Worm (Caenorhabditis elegans): ENCODE data around the gene C03C10.2.

Gene C03C10.2

ce11 chrIII:4102039-4102438 lies 11.2 kb downstream of the C03C10.2 start:
- TF ChIP-seq npax-4 (tag; optimal IDR thresholded peaks at IDR 0.05): no peak
- TF ChIP-seq sox-4 (tag; optimal IDR thresholded peaks at IDR 0.05): no peak
- TF ChIP-seq rnt-1 (tag; optimal IDR thresholded peaks at IDR 0.05): no peak
- TF ChIP-seq ref-2 (tag; optimal IDR thresholded peaks at IDR 0.05): no peak
- no peak for TF ChIP-seq ceh-14 (tag; optimal IDR thresholded peaks at IDR 0.05)
- no peak for TF ChIP-seq tbx-2 (tag; optimal IDR thresholded peaks at IDR 0.05)
- TF ChIP-seq K02D7.2 (tag; optimal IDR thresholded peaks at IDR 0.05): no peak
- no peak for TF ChIP-seq ceh-2 (tag; optimal IDR thresholded peaks at IDR 0.05)
- TF ChIP-seq ceh-19 (GFP tag; optimal IDR thresholded peaks at IDR 0.05): no peak
- no peak for TF ChIP-seq zip-5 (tag; optimal IDR thresholded peaks at IDR 0.05)
- no peak for TF ChIP-seq sdc-2 (tag; optimal IDR thresholded peaks at IDR 0.05)
- TF ChIP-seq fkh-6 (tag; optimal IDR thresholded peaks at IDR 0.05): no peak
- TF ChIP-seq K09A11.1 (tag; optimal IDR thresholded peaks at IDR 0.05; ENCODE audit: insufficient read depth): no peak
- TF ChIP-seq hlh-15 (tag; optimal IDR thresholded peaks at IDR 0.05): no peak
- TF ChIP-seq odd-2 (tag; optimal IDR thresholded peaks at IDR 0.05): no peak
- no peak for TF ChIP-seq tbx-7 (tag; optimal IDR thresholded peaks at IDR 0.05)
- no peak for TF ChIP-seq dve-1 (tag; optimal IDR thresholded peaks at IDR 0.05)
- TF ChIP-seq ets-4 (tag; optimal IDR thresholded peaks at IDR 0.05): no peak
- TF ChIP-seq ceh-24 (tag; optimal IDR thresholded peaks at IDR 0.05): no peak

- TF ChIP-seq dmd-4 (tag; optimal IDR thresholded peaks at IDR 0.05; ENCODE audit: borderline replicate concordance): no peak
- TF ChIP-seq rnt-1 (tag; optimal IDR thresholded peaks at IDR 0.05): no peak
- no peak for TF ChIP-seq ref-2 (tag; optimal IDR thresholded peaks at IDR 0.05)
- TF ChIP-seq ceh-31 (tag; optimal IDR thresholded peaks at IDR 0.05): no peak
- no peak for TF ChIP-seq gmeb-2 (tag; optimal IDR thresholded peaks at IDR 0.05)
- TF ChIP-seq unc-86 (tag; optimal IDR thresholded peaks at IDR 0.05): no peak
- peak; percentile 77 for TF ChIP-seq unc-42 (tag; optimal IDR thresholded peaks at IDR 0.05)
- no peak for TF ChIP-seq mec-3 (tag; optimal IDR thresholded peaks at IDR 0.05; ENCODE audit: borderline replicate concordance)
These were observed 12.3 kb downstream of the C03C10.2 start for ce11 chrIII:4103171-4103570.

DNA sequence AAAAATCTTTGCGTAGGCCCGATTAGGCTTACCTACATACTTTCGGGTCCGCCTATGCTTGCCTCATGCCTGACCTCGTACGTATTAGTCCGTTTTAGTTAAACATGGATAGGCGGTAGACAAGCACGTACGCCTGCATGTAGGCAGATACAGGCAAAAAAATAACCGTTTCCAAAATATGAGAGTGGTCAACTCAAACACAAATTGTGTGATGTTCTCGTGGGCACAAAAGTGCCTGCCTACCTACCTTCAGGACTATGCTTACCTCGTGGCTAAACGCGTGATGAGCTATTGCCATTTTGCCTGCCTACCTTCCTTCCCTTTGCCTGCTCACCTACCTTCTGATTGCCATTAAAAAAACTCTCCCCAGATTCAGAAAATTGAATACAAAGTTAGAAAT lies 15.7 kb downstream of the C03C10.2 start:
- TF ChIP-seq ceh-24 (tag; optimal IDR thresholded peaks at IDR 0.05) (no peak), npax-4 (tag; optimal IDR thresholded peaks at IDR 0.05) (no peak), ceh-2 (tag; optimal IDR thresholded peaks at IDR 0.05) (no peak), ceh-19 (GFP tag; optimal IDR thresholded peaks at IDR 0.05) (no peak), C08G9.2 (tag; optimal IDR thresholded peaks at IDR 0.05) (no peak), ceh-14 (tag; optimal IDR thresholded peaks at IDR 0.05) (no peak), ztf-16 (tag; optimal IDR thresholded peaks at IDR 0.05) (no peak), gmeb-2 (tag; optimal IDR thresholded peaks at IDR 0.05) (no peak), che-1 (tag; optimal IDR thresholded peaks at IDR 0.05) (no peak), fkh-10 (GFP tag; optimal IDR thresholded peaks at IDR 0.05) (no peak), ama-1 (optimal IDR thresholded peaks at IDR 0.05) (no peak), elt-2 (tag; optimal IDR thresholded peaks at IDR 0.05) (no peak), ceh-34 (tag; optimal IDR thresholded peaks at IDR 0.05) (no peak), hlh-13 (GFP tag; optimal IDR thresholded peaks at IDR 0.05) (no peak), Y22D7AL.16 (tag; optimal IDR thresholded peaks at IDR 0.05) (no peak), nhr-232 (tag; optimal IDR thresholded peaks at IDR 0.05) (no peak)

ce11 chrIII:4107227-4107626 lies 16.4 kb downstream of the C03C10.2 start:
- TF ChIP-seq unc-42 (tag; optimal IDR thresholded peaks at IDR 0.05): peak; percentile 27
- no peak for TF ChIP-seq dve-1 (tag; optimal IDR thresholded peaks at IDR 0.05)

DNA sequence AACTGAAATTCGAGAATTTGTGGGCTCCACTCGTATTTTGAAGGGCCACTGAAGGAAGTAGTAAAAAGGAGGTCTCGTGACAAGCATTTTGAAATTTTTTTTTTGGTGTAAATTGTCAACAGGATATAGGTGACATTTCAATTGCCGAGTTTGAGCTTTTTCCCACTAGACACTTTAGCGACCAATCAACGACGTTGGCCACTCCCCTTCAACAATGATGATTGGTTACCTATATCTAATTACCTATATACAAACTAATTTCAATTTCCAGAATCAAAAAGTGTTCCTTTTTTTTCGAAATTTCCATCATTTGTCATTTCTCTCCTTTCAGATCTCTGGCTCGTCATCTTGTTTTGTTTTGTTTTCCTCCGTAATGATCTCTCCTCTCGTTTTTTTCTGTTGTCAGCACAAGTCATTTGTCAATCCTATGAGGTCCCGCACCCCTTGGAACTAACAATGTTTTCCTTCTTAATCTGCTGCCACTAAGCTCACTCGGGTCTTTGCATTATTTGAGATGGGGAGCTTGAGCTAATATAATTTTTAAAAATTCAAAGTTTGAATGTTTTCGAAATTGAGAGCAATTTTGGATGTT lies 17.2 kb downstream of the C03C10.2 start:
- TF ChIP-seq ceh-22 (tag; optimal IDR thresholded peaks at IDR 0.05) (no peak), nfya-1 (tag; optimal IDR thresholded peaks at IDR 0.05) (peak; percentile 57)

All from whole organism, late embryonic.